Worm (Caenorhabditis elegans): ENCODE data around the gene rmd-3.

DNA sequence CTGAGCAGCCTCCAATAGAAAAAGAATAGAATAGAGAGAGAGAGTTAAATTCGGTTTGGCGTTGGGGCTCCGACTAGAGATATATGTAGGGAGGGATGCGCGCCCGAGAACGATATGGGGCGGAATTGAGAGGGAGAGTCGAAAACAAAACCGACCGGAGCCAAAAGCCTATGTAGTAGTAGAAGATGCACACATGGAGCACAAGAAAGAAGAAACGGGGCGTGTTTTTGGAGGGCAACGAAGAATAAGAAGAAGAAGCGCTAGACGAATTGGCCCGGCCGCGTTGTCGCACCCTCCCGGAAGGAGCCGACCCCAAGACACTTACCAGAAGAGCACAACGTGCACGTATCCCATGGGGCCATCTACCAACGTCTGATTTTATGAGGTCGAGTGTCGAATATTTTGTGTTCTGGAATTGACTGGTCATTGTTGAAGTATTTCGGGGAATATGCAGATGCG is 10.4 kb downstream of the rmd-3 start, which contains the start of gene tag-180:
- TF ChIP-seq ceh-19 (GFP tag; optimal IDR thresholded peaks at IDR 0.05) (no peak), hlh-6 (tag; optimal IDR thresholded peaks at IDR 0.05) (no peak), pat-9 (tag; optimal IDR thresholded peaks at IDR 0.05) (no peak), pha-4 (tag; optimal IDR thresholded peaks at IDR 0.05) (no peak), ceh-6 (GFP tag; optimal IDR thresholded peaks at IDR 0.05) (no peak), mec-3 (tag; optimal IDR thresholded peaks at IDR 0.05; ENCODE audit: borderline replicate concordance) (no peak), madf-2 (tag; optimal IDR thresholded peaks at IDR 0.05) (no peak), lim-6 (tag; optimal IDR thresholded peaks at IDR 0.05) (no peak)

All from whole organism, late embryonic.